Worm (Caenorhabditis elegans) whole organism, L4 larva: Measurements from ENCODE around the gene H19J13.2.

Source experiments
- D1046.2 ChIP-seq: fragments of 200-800 bp; sonication (Bioruptor generic); IDR thresholded peaks from 2 replicates; pipeline ENCODE4 v1.3.6; 2022; ENCODE audit warnings: missing genetic modification characterization, missing compliant biosample characterization
- F37D6.2 ChIP-seq: sonication (generic microtip); optimal IDR thresholded peaks from 2 replicates; lab custom pipeline; 2016; ENCODE audit warnings: mild to moderate bottlenecking, missing genetic modification characterization, missing compliant biosample characterization
- F44E2.7 ChIP-seq: fragments of 200-800 bp; sonication (Bioruptor generic); IDR thresholded peaks from 2 replicates; pipeline ENCODE4 v2.1.2; 2022; ENCODE audit warnings: missing genetic modification characterization, missing compliant biosample characterization
- R02D3.7 ChIP-seq: fragments of 150-350 bp; sonication (generic microtip); optimal IDR thresholded peaks from 3 replicates; lab custom pipeline; 2014; ENCODE audit warnings: missing biosample characterization, missing genetic modification characterization
- T26A8.4 ChIP-seq: fragments of 200-800 bp; sonication (Bioruptor generic); IDR thresholded peaks from 2 replicates; pipeline ENCODE4 v1.3.6; 2022; ENCODE audit warnings: missing genetic modification characterization, missing compliant biosample characterization
- Y5F2A.4 ChIP-seq: fragments of 200-800 bp; sonication (Bioruptor generic); optimal IDR thresholded peaks from 2 replicates; lab custom pipeline; 2018; ENCODE audit warnings: mild to moderate bottlenecking, missing genetic modification characterization, missing compliant biosample characterization
- Y75B8A.6 ChIP-seq: fragments of 200-800 bp; sonication (Bioruptor generic); IDR thresholded peaks from 2 replicates; pipeline ENCODE4 v1.3.6; 2022; ENCODE audit warnings: missing genetic modification reagents, missing genetic modification characterization, missing compliant biosample characterization
- ZK337.2 ChIP-seq: fragments of 200-800 bp; sonication (Bioruptor generic); IDR thresholded peaks from 2 replicates; pipeline ENCODE4 v1.3.6; 2022; ENCODE audit warnings: missing genetic modification reagents, missing genetic modification characterization, missing compliant biosample characterization
- aha-1 ChIP-seq: fragments of 150-350 bp; peaks from one replicate; lab custom pipeline; 2014; ENCODE audit warnings: missing biosample characterization, missing genetic modification characterization
- aly-2 ChIP-seq: sonication (generic microtip); optimal IDR thresholded peaks from 2 replicates; lab custom pipeline; 2018; ENCODE audit warnings: missing biosample characterization, missing genetic modification characterization
- ama-1 ChIP-seq: fragments of 150-350 bp; optimal IDR thresholded peaks from 2 replicates; lab custom pipeline; 2014; ENCODE audit warnings: inconsistent platforms, mixed read lengths
- arid-1 ChIP-seq: fragments of 200-800 bp; sonication (Bioruptor generic); conservative IDR thresholded peaks from 2 replicates; pipeline ENCODE4 v1.3.6; 2022; ENCODE audit warnings: missing genetic modification reagents, missing genetic modification characterization, missing compliant biosample characterization
- ceh-62 ChIP-seq: sonication (generic microtip); optimal IDR thresholded peaks from 2 replicates; lab custom pipeline; 2017; ENCODE audit warnings: missing biosample characterization, missing genetic modification characterization
- daf-12 ChIP-seq: fragments of 150-350 bp; optimal IDR thresholded peaks from 2 replicates; lab custom pipeline; 2014; ENCODE audit warnings: missing biosample characterization, missing genetic modification reagents, missing genetic modification characterization
- egl-27 ChIP-seq: sonication (generic microtip); optimal IDR thresholded peaks from 3 replicates; lab custom pipeline; 2017; ENCODE audit warnings: missing biosample characterization, missing genetic modification reagents, missing genetic modification characterization
- fkh-10 ChIP-seq: fragments of 150-350 bp; optimal IDR thresholded peaks from 2 replicates; lab custom pipeline; 2014; ENCODE audit warnings: missing biosample characterization, missing genetic modification reagents, missing genetic modification characterization
- fos-1 ChIP-seq: fragments of 150-350 bp; optimal IDR thresholded peaks from 2 replicates; lab custom pipeline; 2014; ENCODE audit warnings: missing biosample characterization, missing genetic modification characterization
- hlh-30 ChIP-seq: sonication (generic microtip); optimal IDR thresholded peaks from 2 replicates; lab custom pipeline; 2017; ENCODE audit warnings: antibody characterized with exemption, mild to moderate bottlenecking, missing genetic modification characterization, missing compliant biosample characterization; ENCODE audit not compliant: insufficient read depth
- hmg-1.1 ChIP-seq: fragments of 200-800 bp; sonication (Bioruptor generic); IDR thresholded peaks from 2 replicates; pipeline ENCODE4 v1.3.6; 2022; ENCODE audit warnings: missing genetic modification reagents, missing genetic modification characterization, missing compliant biosample characterization
- lin-13 ChIP-seq: fragments of 150-350 bp; optimal IDR thresholded peaks from 2 replicates; lab custom pipeline; 2014; ENCODE audit warnings: missing biosample characterization, missing genetic modification reagents, missing genetic modification characterization
- lin-15B ChIP-seq: fragments of 150-350 bp; sonication (generic microtip); optimal IDR thresholded peaks from 3 replicates; lab custom pipeline; 2014; ENCODE audit warnings: missing biosample characterization, missing genetic modification characterization
- lin-29 ChIP-seq: fragments of 200-800 bp; sonication (Bioruptor generic); IDR thresholded peaks from 2 replicates; pipeline ENCODE4 v1.3.6; 2022; ENCODE audit warnings: missing genetic modification reagents, missing genetic modification characterization, missing compliant biosample characterization
- lin-39 ChIP-seq: fragments of 150-350 bp; optimal IDR thresholded peaks from 2 replicates; lab custom pipeline; 2014; ENCODE audit warnings: missing biosample characterization, missing genetic modification reagents, missing genetic modification characterization
- madf-5 ChIP-seq, 2 experiments: fragments of 200-800 bp; sonication (Bioruptor generic); IDR thresholded peaks; 2 replicates each; pipeline ENCODE4 v1.3.6; 2022; ENCODE audit warnings: missing compliant biosample characterization in 2 of 2, missing genetic modification characterization in 2 of 2
- mep-1 ChIP-seq: fragments of 150-350 bp; sonication (generic microtip); optimal IDR thresholded peaks from 3 replicates; lab custom pipeline; 2014; ENCODE audit warnings: missing biosample characterization, missing genetic modification characterization
- nhr-10 ChIP-seq: fragments of 150-350 bp; optimal IDR thresholded peaks from 2 replicates; lab custom pipeline; 2014; ENCODE audit warnings: missing biosample characterization, missing genetic modification characterization
- nhr-102 ChIP-seq: sonication (generic microtip); optimal IDR thresholded peaks from 2 replicates; lab custom pipeline; 2016; ENCODE audit warnings: mild to moderate bottlenecking, missing genetic modification characterization, moderate library complexity, missing compliant biosample characterization
- nhr-237 ChIP-seq: sonication (generic microtip); optimal IDR thresholded peaks from 2 replicates; lab custom pipeline; 2017; ENCODE audit warnings: missing biosample characterization, missing genetic modification characterization
- nhr-25 ChIP-seq: sonication (generic microtip); optimal IDR thresholded peaks from 2 replicates; lab custom pipeline; 2017; ENCODE audit warnings: missing genetic modification characterization, mild to moderate bottlenecking, missing compliant biosample characterization, antibody characterized with exemption, moderate library complexity, borderline replicate concordance; ENCODE audit not compliant: insufficient read depth
- nhr-28 ChIP-seq: fragments of 150-350 bp; optimal IDR thresholded peaks from 2 replicates; lab custom pipeline; 2014; ENCODE audit warnings: missing biosample characterization, missing genetic modification characterization
- nhr-41 ChIP-seq: fragments of 200-800 bp; sonication (Bioruptor generic); IDR thresholded peaks from 2 replicates; pipeline ENCODE4 v1.3.6; 2022; ENCODE audit warnings: missing genetic modification reagents, missing genetic modification characterization, missing compliant biosample characterization
- rbr-2 ChIP-seq: sonication (generic microtip); optimal IDR thresholded peaks from 2 replicates; lab custom pipeline; 2016; ENCODE audit warnings: missing genotype, missing genetic modification characterization, missing compliant biosample characterization
- sdz-12 ChIP-seq: fragments of 200-800 bp; sonication (Bioruptor generic); optimal IDR thresholded peaks from 2 replicates; lab custom pipeline; 2018; ENCODE audit warnings: mild to moderate bottlenecking, missing genetic modification characterization, missing compliant biosample characterization
- snpc-1.2 ChIP-seq: fragments of 200-800 bp; sonication (Bioruptor generic); IDR thresholded peaks from 2 replicates; pipeline ENCODE4 v1.3.6; 2022; ENCODE audit warnings: missing genetic modification reagents, missing genetic modification characterization, missing compliant biosample characterization
- snpc-4 ChIP-seq: fragments of 150-350 bp; optimal IDR thresholded peaks from 2 replicates; lab custom pipeline; 2014; ENCODE audit warnings: missing biosample characterization, missing genetic modification characterization
- spr-3 ChIP-seq: fragments of 200-800 bp; sonication (Bioruptor generic); optimal IDR thresholded peaks from 2 replicates; lab custom pipeline; 2018; ENCODE audit warnings: mild to moderate bottlenecking, missing genetic modification characterization, missing compliant biosample characterization
- tag-97 ChIP-seq: fragments of 200-800 bp; sonication (Bioruptor generic); IDR thresholded peaks from 2 replicates; pipeline ENCODE4 v1.3.6; 2022; ENCODE audit warnings: missing genetic modification characterization, missing compliant biosample characterization
- unc-39 ChIP-seq: sonication (generic microtip); optimal IDR thresholded peaks from 2 replicates; lab custom pipeline; 2017; ENCODE audit warnings: missing biosample characterization, missing genetic modification characterization
- unc-62 ChIP-seq, 3 experiments: fragments of 150-350 bp in 1 of 3; sonication (generic microtip); optimal IDR thresholded peaks in 2 of 3; peaks in 1 of 3; 1 replicate in 1 of 3; 2 replicates in 2 of 3; lab custom pipeline; 2014 to 2017; ENCODE audit warnings: missing biosample characterization in 3 of 3, missing genetic modification characterization in 3 of 3, missing genetic modification reagents in 3 of 3, missing genotype in 1 of 3
- vab-7 ChIP-seq: fragments of 200-800 bp; sonication (Bioruptor generic); IDR thresholded peaks from 2 replicates; pipeline ENCODE4 v1.3.6; 2022; ENCODE audit warnings: missing genetic modification reagents, missing genetic modification characterization, missing compliant biosample characterization
- zag-1 ChIP-seq: fragments of 150-350 bp; optimal IDR thresholded peaks from 2 replicates; lab custom pipeline; 2014; ENCODE audit warnings: missing biosample characterization, missing genetic modification characterization
- zfp-3 ChIP-seq: fragments of 200-800 bp; sonication (Bioruptor generic); conservative IDR thresholded peaks from 2 replicates; pipeline ENCODE4 v1.3.6; 2022; ENCODE audit warnings: missing genetic modification reagents, missing genetic modification characterization, missing compliant biosample characterization
- ztf-7 ChIP-seq: fragments of 150-350 bp; optimal IDR thresholded peaks from 2 replicates; lab custom pipeline; 2014; ENCODE audit warnings: missing biosample characterization, missing genetic modification characterization

H19J13.2 gene

ce11 chrX:12288254-12288653, 14.5 kb upstream of the H19J13.2 start, which contains the start of gene C04B4.5:
TSS of gene C04B4.5 (minus strand) at chrX:12288354.
- TF ChIP-seq rbr-2 (tag; lab: Kevin White, UChicago), result no peak
- no peak for TF ChIP-seq F44E2.7 (GFP tag; lab: Robert Waterston, UW)
- no peak for TF ChIP-seq nhr-28 (tag; lab: Kevin White, UChicago)
- no peak for TF ChIP-seq madf-5 (GFP tag; IDR thresholded peaks at IDR 0.05; lab: Robert Waterston, UW)
- TF ChIP-seq unc-39 (tag; lab: Kevin White, UChicago), result no peak
- TF ChIP-seq ama-1 (lab: Kevin White, UChicago), result no peak
- TF ChIP-seq lin-13 (GFP tag; lab: Kevin White, UChicago), result no peak
- TF ChIP-seq F37D6.2, result no peak
- TF ChIP-seq zag-1 (tag; lab: Kevin White, UChicago), result no peak
- TF ChIP-seq mep-1, result no peak
- no peak for TF ChIP-seq lin-15B (tag; lab: Kevin White, UChicago)
- no peak for TF ChIP-seq lin-39
- no peak for TF ChIP-seq nhr-25 (tag; lab: Kevin White, UChicago)

- TF ChIP-seq hlh-30 (tag; lab: Kevin White, UChicago) (no peak), lin-29 (GFP tag; lab: Robert Waterston, UW) (no peak), nhr-102 (tag; lab: Kevin White, UChicago) (no peak)
Measured at ce11 chrX:12285496-12285895, 11.7 kb upstream of the H19J13.2 start, which contains the start of gene lips-2. TSS of gene lips-2 (plus strand) at chrX:12285796.

ce11 chrX:12284161-12284560, 10.4 kb upstream of the H19J13.2 start:
- peak; percentile 63 for TF ChIP-seq aha-1 (tag; lab: Kevin White, UChicago)
- peak in 1 of 2 experiments; percentile 91 for TF ChIP-seq unc-62 (GFP tag; optimal IDR thresholded peaks at IDR 0.05 in 1 of 2; lab: Kevin White, UChicago)
- TF ChIP-seq unc-62 (tag; optimal IDR thresholded peaks at IDR 0.05; lab: Kevin White, UChicago), result no peak
- TF ChIP-seq nhr-237 (tag; lab: Kevin White, UChicago), result no peak
- TF ChIP-seq, all 104 proteins: peak for 2

- no peak for TF ChIP-seq nhr-10 (tag; lab: Kevin White, UChicago)
- TF ChIP-seq snpc-1.2 (GFP tag; lab: Robert Waterston, UW), result no peak
- TF ChIP-seq aly-2 (tag; lab: Kevin White, UChicago), result no peak
- no peak for TF ChIP-seq arid-1 (GFP tag; lab: Robert Waterston, UW)
- no peak for TF ChIP-seq nhr-41 (GFP tag; lab: Robert Waterston, UW)
- TF ChIP-seq ztf-7 (tag; lab: Kevin White, UChicago), result no peak
- TF ChIP-seq T26A8.4 (GFP tag; lab: Robert Waterston, UW), result no peak
Measured at ce11 chrX:12282911-12283310, 9.1 kb upstream of the H19J13.2 start, which contains the start of gene C04B4.2. TSS of gene C04B4.2 (plus strand) at chrX:12283281.

- TF ChIP-seq lin-15B (tag; lab: Kevin White, UChicago), result no peak
- no peak for TF ChIP-seq ZK337.2
- no peak for TF ChIP-seq vab-7 (GFP tag; lab: Robert Waterston, UW)
- TF ChIP-seq zag-1 (tag; lab: Kevin White, UChicago), result no peak
- TF ChIP-seq nhr-10 (tag; lab: Kevin White, UChicago), result no peak
- no peak for TF ChIP-seq zfp-3 (GFP tag; lab: Robert Waterston, UW)
- TF ChIP-seq R02D3.7 (tag; lab: Kevin White, UChicago), result no peak
- no peak for TF ChIP-seq egl-27 (tag; lab: Kevin White, UChicago)
- no peak for TF ChIP-seq lin-29 (GFP tag; lab: Robert Waterston, UW)
- TF ChIP-seq, all 104 proteins: peak for 0
Measured at ce11 chrX:12280477-12280876, 6.7 kb upstream of the H19J13.2 start, which contains the start of gene C04B4.1. TSS of gene C04B4.1 (plus strand) at chrX:12280777.

ce11 chrX:12275577-12275976, 1.8 kb upstream of the H19J13.2 start, which contains the start of gene C04B4.6:
TSS of gene C04B4.6 (minus strand) at chrX:12275677.
- no peak for TF ChIP-seq Y5F2A.4 (GFP tag; lab: Kevin White, UChicago)
- no peak for TF ChIP-seq ceh-62
- TF ChIP-seq tag-97 (GFP tag; lab: Robert Waterston, UW), result no peak
- no peak for TF ChIP-seq sdz-12 (GFP tag; lab: Kevin White, UChicago)
- TF ChIP-seq vab-7 (GFP tag; lab: Robert Waterston, UW), result no peak
- no peak for TF ChIP-seq fos-1 (tag; lab: Kevin White, UChicago)
- no peak for TF ChIP-seq Y75B8A.6
- TF ChIP-seq daf-12 (tag; lab: Kevin White, UChicago), result no peak
- no peak for TF ChIP-seq D1046.2 (GFP tag; lab: Robert Waterston, UW)
- TF ChIP-seq aha-1 (tag; lab: Kevin White, UChicago), result no peak
- TF ChIP-seq fkh-10 (GFP tag; lab: Kevin White, UChicago), result no peak
- TF ChIP-seq mep-1, result no peak
- no peak for TF ChIP-seq snpc-4
- no peak for TF ChIP-seq hmg-1.1 (GFP tag; lab: Robert Waterston, UW)
- no peak for TF ChIP-seq spr-3 (GFP tag; lab: Kevin White, UChicago)
